Fruit fly (Drosophila melanogaster) Kc167 (cell line): Measurements from ENCODE around the gene alpha-Man-Ib.

Source experiments
- Myc ChIP-seq: fragments of >200 bp; optimal IDR thresholded peaks from 2 replicates; lab custom pipeline; 2017; ENCODE audit warnings: missing external identifiers
- Sin3A ChIP-seq: fragments of >200 bp; optimal IDR thresholded peaks from 2 replicates; lab custom pipeline; 2018; ENCODE audit warnings: missing external identifiers
- insv ChIP-seq: fragments of >200 bp; optimal IDR thresholded peaks from 3 replicates; lab custom pipeline; 2018; ENCODE audit warnings: missing external identifiers
- psq ChIP-seq: fragments of >200 bp; optimal IDR thresholded peaks from 2 replicates; lab custom pipeline; 2017; ENCODE audit warnings: missing external identifiers

- TF ChIP-seq Sin3A (lab: Kevin White, UChicago) (no peak), Myc (lab: Kevin White, UChicago) (no peak), psq (lab: Kevin White, UChicago) (no peak), insv (no peak)
Observed at dm6 chr3R:29138407-29138806, 25.8 kb upstream of the alpha-Man-Ib start, which contains the start of the genes Alg13 and superdeath.
